Fruit fly (Drosophila melanogaster): ENCODE results near the gene CG6418.
A peak's percentile ranks its signal among the peaks of the same experiment; 100 is the strongest.

Gene CG6418

dm6 chr3L:10847790-10848492, 30.9 kb downstream of the CG6418 start (continued):
- TF ChIP-seq ftz-f1 (GFP tag; optimal IDR thresholded peaks at IDR 0.05) (no peak), CG15514 (GFP tag; optimal IDR thresholded peaks at IDR 0.05) (no peak), fd102C (GFP tag; optimal IDR thresholded peaks at IDR 0.05) (peak; percentile 85), E2f2 (GFP tag; IDR thresholded peaks at IDR 0.05) (no peak), crc (GFP tag; optimal IDR thresholded peaks at IDR 0.05) (no peak), Dfd (GFP tag; optimal IDR thresholded peaks at IDR 0.05) (no peak), CG7963 (GFP tag; IDR thresholded peaks at IDR 0.05; ENCODE audit: partially characterized antibody) (no peak)

- TF ChIP-seq Lim3 (GFP tag; IDR thresholded peaks at IDR 0.05) (no peak), D (optimal IDR thresholded peaks at IDR 0.05) (no peak), D (GFP tag; optimal IDR thresholded peaks at IDR 0.05) (peak; percentile 6), vvl (GFP tag; IDR thresholded peaks at IDR 0.05) (peak; percentile 37; the same call in 1 of the 2 replicates), grn (GFP tag; optimal IDR thresholded peaks at IDR 0.05) (peak; percentile 90), bbx (GFP tag; IDR thresholded peaks at IDR 0.05; ENCODE audit: partially characterized antibody) (no peak), BtbVII (GFP tag; optimal IDR thresholded peaks at IDR 0.05) (peak; percentile 32), CG18599 (GFP tag; optimal IDR thresholded peaks at IDR 0.05) (peak; percentile 29), CG17612 (GFP tag; IDR thresholded peaks at IDR 0.05) (no peak), pum (GFP tag; optimal IDR thresholded peaks at IDR 0.05) (no peak), Vsx1 (GFP tag; optimal IDR thresholded peaks at IDR 0.05) (peak; percentile 7), z (GFP tag; IDR thresholded peaks at IDR 0.05) (no peak), Hr51 (GFP tag; optimal IDR thresholded peaks at IDR 0.05) (no peak), jigr1 (GFP tag; IDR thresholded peaks at IDR 0.05) (no peak), Atf3 (GFP tag; optimal IDR thresholded peaks at IDR 0.05) (no peak), Scr (GFP tag; IDR thresholded peaks at IDR 0.05; ENCODE audit: partially characterized antibody) (no peak), Sox100B (GFP tag; optimal IDR thresholded peaks at IDR 0.05) (no peak), CG17829 (tag; optimal IDR thresholded peaks at IDR 0.05) (no peak), CG10654 (GFP tag; optimal IDR thresholded peaks at IDR 0.05) (no peak), crp (GFP tag; optimal IDR thresholded peaks at IDR 0.05) (no peak), CG15011 (GFP tag; optimal IDR thresholded peaks at IDR 0.05) (no peak), E2f2 (GFP tag; IDR thresholded peaks at IDR 0.05) (no peak), HLH3B (GFP tag; IDR thresholded peaks at IDR 0.05) (no peak), Pdp1 (GFP tag; optimal IDR thresholded peaks at IDR 0.05) (peak in 1 of 2 experiments; percentile 61), CG11247 (GFP tag; IDR thresholded peaks at IDR 0.05) (no peak), Dll (GFP tag; IDR thresholded peaks at IDR 0.05; ENCODE audit: partially characterized antibody) (no peak), her (GFP tag; optimal IDR thresholded peaks at IDR 0.05) (no peak), CG2129 (GFP tag; IDR thresholded peaks at IDR 0.05; ENCODE audit: partially characterized antibody) (no peak), nmo (GFP tag; optimal IDR thresholded peaks at IDR 0.05) (no peak), Mrtf (GFP tag; IDR thresholded peaks at IDR 0.05) (no peak), nerfin-2 (GFP tag; IDR thresholded peaks at IDR 0.05; ENCODE audit: partially characterized antibody) (no peak), Dbx (GFP tag; IDR thresholded peaks at IDR 0.05) (no peak), Med (GFP tag) (peak; percentile 51), Kr (GFP tag; optimal IDR thresholded peaks at IDR 0.05) (peak; percentile 15), pros (GFP tag; optimal IDR thresholded peaks at IDR 0.05) (peak; percentile 77), Elba2 (GFP tag; optimal IDR thresholded peaks at IDR 0.05) (no peak), corto (GFP tag; optimal IDR thresholded peaks at IDR 0.05) (no peak), kni (GFP tag; optimal IDR thresholded peaks at IDR 0.05) (peak; percentile 40), CG12071 (GFP tag; optimal IDR thresholded peaks at IDR 0.05) (no peak), Chrac-16 (GFP tag; optimal IDR thresholded peaks at IDR 0.05) (no peak), oc (tag; optimal IDR thresholded peaks at IDR 0.05) (peak; percentile 39), al (GFP tag; IDR thresholded peaks at IDR 0.05) (no peak)
Observed at dm6 chr3L:10845758-10846157, 33.1 kb downstream of the CG6418 start.
